Worm (Caenorhabditis elegans) whole organism, L4 larva: ENCODE measurements around the gene F20C5.5.

Source experiments
- F37D6.2 ChIP-seq: sonication (generic microtip); optimal IDR thresholded peaks from 2 replicates; lab custom pipeline; 2016; ENCODE audit warnings: mild to moderate bottlenecking, missing genetic modification characterization, missing compliant biosample characterization
- F49E8.2 ChIP-seq: sonication (generic microtip); optimal IDR thresholded peaks from 2 replicates; lab custom pipeline; 2016; ENCODE audit warnings: missing compliant biosample characterization, mild to moderate bottlenecking, missing genetic modification characterization, borderline replicate concordance
- R02D3.7 ChIP-seq: fragments of 150-350 bp; sonication (generic microtip); optimal IDR thresholded peaks from 3 replicates; lab custom pipeline; 2014; ENCODE audit warnings: missing biosample characterization, missing genetic modification characterization
- T26A8.4 ChIP-seq: fragments of 200-800 bp; sonication (Bioruptor generic); IDR thresholded peaks from 2 replicates; pipeline ENCODE4 v1.3.6; 2022; ENCODE audit warnings: missing genetic modification characterization, missing compliant biosample characterization
- Y105C5A.15 ChIP-seq: fragments of 200-800 bp; sonication (Bioruptor generic); IDR thresholded peaks from 2 replicates; pipeline ENCODE4 v1.3.6; 2022; ENCODE audit warnings: missing genetic modification characterization, missing compliant biosample characterization
- Y48G9A.11 ChIP-seq: fragments of 200-800 bp; sonication (Bioruptor generic); IDR thresholded peaks from 2 replicates; pipeline ENCODE4 v1.3.6; 2022; ENCODE audit warnings: missing genetic modification reagents, missing genetic modification characterization, missing compliant biosample characterization
- Y75B8A.6 ChIP-seq: fragments of 200-800 bp; sonication (Bioruptor generic); IDR thresholded peaks from 2 replicates; pipeline ENCODE4 v1.3.6; 2022; ENCODE audit warnings: missing genetic modification reagents, missing genetic modification characterization, missing compliant biosample characterization
- ZK337.2 ChIP-seq: fragments of 200-800 bp; sonication (Bioruptor generic); IDR thresholded peaks from 2 replicates; pipeline ENCODE4 v1.3.6; 2022; ENCODE audit warnings: missing genetic modification reagents, missing genetic modification characterization, missing compliant biosample characterization
- ZK546.5 ChIP-seq, 2 experiments: sonication (generic microtip); optimal IDR thresholded peaks; 2 replicates each; lab custom pipeline; 2017; ENCODE audit warnings: missing biosample characterization in 2 of 2, missing genetic modification characterization in 2 of 2
- aly-2 ChIP-seq: sonication (generic microtip); optimal IDR thresholded peaks from 2 replicates; lab custom pipeline; 2018; ENCODE audit warnings: missing biosample characterization, missing genetic modification characterization
- ama-1 ChIP-seq: fragments of 150-350 bp; optimal IDR thresholded peaks from 2 replicates; lab custom pipeline; 2014; ENCODE audit warnings: inconsistent platforms, mixed read lengths
- attf-4 ChIP-seq: sonication (generic microtip); optimal IDR thresholded peaks from 3 replicates; lab custom pipeline; 2017; ENCODE audit warnings: missing biosample characterization, missing genetic modification characterization
- ceh-62 ChIP-seq: sonication (generic microtip); optimal IDR thresholded peaks from 2 replicates; lab custom pipeline; 2017; ENCODE audit warnings: missing biosample characterization, missing genetic modification characterization
- ctbp-1 ChIP-seq: fragments of 200-800 bp; sonication (Bioruptor generic); IDR thresholded peaks from 2 replicates; pipeline ENCODE4 v1.3.6; 2022; ENCODE audit warnings: missing genetic modification reagents, missing genetic modification characterization, missing compliant biosample characterization
- daf-12 ChIP-seq: fragments of 150-350 bp; optimal IDR thresholded peaks from 2 replicates; lab custom pipeline; 2014; ENCODE audit warnings: missing biosample characterization, missing genetic modification reagents, missing genetic modification characterization
- daf-16 ChIP-seq, 3 experiments: sonication (generic microtip); optimal IDR thresholded peaks; 2 replicates each; lab custom pipeline; 2016 to 2017; ENCODE audit warnings: missing genetic modification characterization in 3 of 3, missing genetic modification reagents in 3 of 3, mild to moderate bottlenecking in 2 of 3, missing compliant biosample characterization in 2 of 3, missing biosample characterization in 1 of 3, moderate library complexity in 1 of 3
- dmd-8 ChIP-seq: fragments of 200-800 bp; sonication (Bioruptor generic); IDR thresholded peaks from 2 replicates; pipeline ENCODE4 v1.3.6; 2022; ENCODE audit warnings: missing genetic modification characterization, missing compliant biosample characterization
- dmd-9 ChIP-seq: fragments of 200-800 bp; sonication (Bioruptor generic); IDR thresholded peaks from 2 replicates; pipeline ENCODE4 v1.3.6; 2022; ENCODE audit warnings: missing genetic modification reagents, missing genetic modification characterization, missing compliant biosample characterization
- duxl-1 ChIP-seq: sonication (generic microtip); optimal IDR thresholded peaks from 2 replicates; lab custom pipeline; 2016; ENCODE audit warnings: mild to moderate bottlenecking, missing genetic modification characterization, moderate library complexity, missing compliant biosample characterization; ENCODE audit not compliant: poor library complexity
- egl-43 ChIP-seq: fragments of 200-800 bp; sonication (Bioruptor generic); IDR thresholded peaks from 2 replicates; pipeline ENCODE4 v1.3.6; 2022; ENCODE audit warnings: missing genetic modification reagents, missing genetic modification characterization, missing compliant biosample characterization
- fos-1 ChIP-seq: fragments of 150-350 bp; optimal IDR thresholded peaks from 2 replicates; lab custom pipeline; 2014; ENCODE audit warnings: missing biosample characterization, missing genetic modification characterization
- hlh-11 ChIP-seq: fragments of 200-800 bp; sonication (Bioruptor generic); optimal IDR thresholded peaks from 2 replicates; lab custom pipeline; 2018; ENCODE audit warnings: mild to moderate bottlenecking, missing genetic modification characterization, missing compliant biosample characterization
- jun-1 ChIP-seq: fragments of 150-350 bp; optimal IDR thresholded peaks from 2 replicates; lab custom pipeline; 2014; ENCODE audit warnings: missing biosample characterization, missing genetic modification reagents, missing genetic modification characterization
- lim-7 ChIP-seq: fragments of 200-800 bp; sonication (Bioruptor generic); IDR thresholded peaks from 2 replicates; pipeline ENCODE4 v1.3.6; 2022; ENCODE audit warnings: missing genetic modification characterization, missing compliant biosample characterization
- lin-13 ChIP-seq: fragments of 150-350 bp; optimal IDR thresholded peaks from 2 replicates; lab custom pipeline; 2014; ENCODE audit warnings: missing biosample characterization, missing genetic modification reagents, missing genetic modification characterization
- lin-29 ChIP-seq: fragments of 200-800 bp; sonication (Bioruptor generic); IDR thresholded peaks from 2 replicates; pipeline ENCODE4 v1.3.6; 2022; ENCODE audit warnings: missing genetic modification reagents, missing genetic modification characterization, missing compliant biosample characterization
- lir-3 ChIP-seq: sonication (generic microtip); optimal IDR thresholded peaks from 2 replicates; lab custom pipeline; 2016; ENCODE audit warnings: mild to moderate bottlenecking, missing genetic modification characterization, missing compliant biosample characterization
- madf-5 ChIP-seq, 2 experiments: fragments of 200-800 bp; sonication (Bioruptor generic); IDR thresholded peaks; 2 replicates each; pipeline ENCODE4 v1.3.6; 2022; ENCODE audit warnings: missing compliant biosample characterization in 2 of 2, missing genetic modification characterization in 2 of 2
- mdt-29 ChIP-seq: fragments of 200-800 bp; sonication (Bioruptor generic); IDR thresholded peaks from 2 replicates; pipeline ENCODE4 v1.3.6; 2022; ENCODE audit warnings: missing genetic modification reagents, missing genetic modification characterization, missing compliant biosample characterization
- mes-2 ChIP-seq: sonication (generic microtip); optimal IDR thresholded peaks from 2 replicates; lab custom pipeline; 2016; ENCODE audit warnings: missing genotype, mild to moderate bottlenecking, missing genetic modification characterization, missing compliant biosample characterization; ENCODE audit not compliant: poor library complexity, severe bottlenecking
- mxl-2 ChIP-seq: fragments of 200-800 bp; sonication (Bioruptor generic); conservative IDR thresholded peaks from 2 replicates; pipeline ENCODE4 v1.3.6; 2022; ENCODE audit warnings: missing genetic modification reagents, missing genetic modification characterization, missing compliant biosample characterization
- nhr-10 ChIP-seq: fragments of 150-350 bp; optimal IDR thresholded peaks from 2 replicates; lab custom pipeline; 2014; ENCODE audit warnings: missing biosample characterization, missing genetic modification characterization
- nhr-102 ChIP-seq: sonication (generic microtip); optimal IDR thresholded peaks from 2 replicates; lab custom pipeline; 2016; ENCODE audit warnings: mild to moderate bottlenecking, missing genetic modification characterization, moderate library complexity, missing compliant biosample characterization
- nhr-237 ChIP-seq: sonication (generic microtip); optimal IDR thresholded peaks from 2 replicates; lab custom pipeline; 2017; ENCODE audit warnings: missing biosample characterization, missing genetic modification characterization
- nhr-28 ChIP-seq: fragments of 150-350 bp; optimal IDR thresholded peaks from 2 replicates; lab custom pipeline; 2014; ENCODE audit warnings: missing biosample characterization, missing genetic modification characterization
- nhr-42 ChIP-seq: fragments of 200-800 bp; sonication (Bioruptor generic); IDR thresholded peaks from 2 replicates; pipeline ENCODE4 v1.3.6; 2022; ENCODE audit warnings: missing genetic modification characterization, missing compliant biosample characterization
- nhr-48 ChIP-seq: sonication (generic microtip); optimal IDR thresholded peaks from 2 replicates; lab custom pipeline; 2016; ENCODE audit warnings: mild to moderate bottlenecking, missing genetic modification characterization, missing compliant biosample characterization
- nhr-76 ChIP-seq: fragments of 150-350 bp; optimal IDR thresholded peaks from 2 replicates; lab custom pipeline; 2014; ENCODE audit warnings: missing biosample characterization, missing genetic modification characterization
- pha-4 ChIP-seq, 2 experiments: fragments of 150-350 bp in 1 of 2; fragments of 200-800 bp in 1 of 2; sonication (Bioruptor generic) in 1 of 2; IDR thresholded peaks in 1 of 2; optimal IDR thresholded peaks in 1 of 2; 2 replicates each; pipeline versions ENCODE4 v1.3.6 to Lab custom; 2014 to 2022; ENCODE audit warnings: missing genetic modification characterization in 2 of 2, missing genetic modification reagents in 2 of 2, missing biosample characterization in 1 of 2, missing compliant biosample characterization in 1 of 2
- pqm-1 ChIP-seq: sonication (generic microtip); optimal IDR thresholded peaks from 2 replicates; lab custom pipeline; 2017; ENCODE audit warnings: missing biosample characterization, missing genetic modification characterization
- set-16 ChIP-seq: fragments of 200-800 bp; sonication (Bioruptor generic); IDR thresholded peaks from 2 replicates; pipeline ENCODE4 v1.3.6; 2022; ENCODE audit warnings: missing genetic modification reagents, missing genetic modification characterization, missing compliant biosample characterization
- snpc-1.2 ChIP-seq: fragments of 200-800 bp; sonication (Bioruptor generic); IDR thresholded peaks from 2 replicates; pipeline ENCODE4 v1.3.6; 2022; ENCODE audit warnings: missing genetic modification reagents, missing genetic modification characterization, missing compliant biosample characterization
- tra-1 ChIP-seq: fragments of 200-800 bp; sonication (Bioruptor generic); IDR thresholded peaks from 2 replicates; pipeline ENCODE4 v1.3.6; 2022; ENCODE audit warnings: missing genetic modification reagents, missing genetic modification characterization, missing compliant biosample characterization
- unc-130 ChIP-seq: sonication (generic microtip); optimal IDR thresholded peaks from 2 replicates; lab custom pipeline; 2016; ENCODE audit warnings: missing genetic modification reagents, missing genetic modification characterization, missing compliant biosample characterization
- unc-39 ChIP-seq: sonication (generic microtip); optimal IDR thresholded peaks from 2 replicates; lab custom pipeline; 2017; ENCODE audit warnings: missing biosample characterization, missing genetic modification characterization
- vab-7 ChIP-seq: fragments of 200-800 bp; sonication (Bioruptor generic); IDR thresholded peaks from 2 replicates; pipeline ENCODE4 v1.3.6; 2022; ENCODE audit warnings: missing genetic modification reagents, missing genetic modification characterization, missing compliant biosample characterization
- ztf-7 ChIP-seq: fragments of 150-350 bp; optimal IDR thresholded peaks from 2 replicates; lab custom pipeline; 2014; ENCODE audit warnings: missing biosample characterization, missing genetic modification characterization

Gene F20C5.5

ce11 chrIV:8729636-8730035, 39.8 kb downstream of the F20C5.5 start (continued):
- no peak for TF ChIP-seq ZK546.5 (tag; optimal IDR thresholded peaks at IDR 0.05; lab: Kevin White, UChicago)
- TF ChIP-seq nhr-10 (tag; lab: Kevin White, UChicago), result no peak
- TF ChIP-seq madf-5 (GFP tag; IDR thresholded peaks at IDR 0.05; lab: Robert Waterston, UW), result no peak
- TF ChIP-seq snpc-1.2 (GFP tag; lab: Robert Waterston, UW), result no peak
- TF ChIP-seq Y105C5A.15 (GFP tag; lab: Robert Waterston, UW), result no peak
- TF ChIP-seq mxl-2 (GFP tag; lab: Robert Waterston, UW), result no peak
- TF ChIP-seq nhr-48 (tag; lab: Kevin White, UChicago), result no peak
- no peak for TF ChIP-seq unc-39 (tag; lab: Kevin White, UChicago)
- no peak for TF ChIP-seq aly-2
- no peak for TF ChIP-seq Y75B8A.6
- TF ChIP-seq duxl-1 (tag; lab: Kevin White, UChicago), result no peak
- no peak for TF ChIP-seq F49E8.2 (tag; lab: Kevin White, UChicago)
- TF ChIP-seq ctbp-1 (GFP tag; lab: Robert Waterston, UW), result no peak
- peak; percentile 53; the same call in 1 of the 2 replicates for TF ChIP-seq tra-1
- TF ChIP-seq attf-4, result no peak
- TF ChIP-seq set-16 (GFP tag; lab: Robert Waterston, UW), result no peak
- TF ChIP-seq nhr-102 (tag; lab: Kevin White, UChicago), result peak; percentile 6
- TF ChIP-seq pha-4 (GFP tag; IDR thresholded peaks at IDR 0.05; lab: Robert Waterston, UW), result no peak
- no peak for TF ChIP-seq pha-4 (tag; optimal IDR thresholded peaks at IDR 0.05; lab: Kevin White, UChicago)
- TF ChIP-seq nhr-28, result peak; percentile 40
- no peak for TF ChIP-seq daf-12 (tag; lab: Kevin White, UChicago)
- TF ChIP-seq egl-43 (GFP tag; lab: Robert Waterston, UW), result no peak
- no peak for TF ChIP-seq dmd-8 (GFP tag; lab: Robert Waterston, UW)
- TF ChIP-seq ceh-62 (tag; lab: Kevin White, UChicago), result no peak
- TF ChIP-seq mdt-29, result no peak
- TF ChIP-seq vab-7 (GFP tag; lab: Robert Waterston, UW), result no peak
- no peak for TF ChIP-seq lin-29 (GFP tag; lab: Robert Waterston, UW)
- TF ChIP-seq jun-1, result no peak
- TF ChIP-seq Y48G9A.11, result no peak
- TF ChIP-seq mes-2 (tag; lab: Kevin White, UChicago), result no peak
- TF ChIP-seq ama-1 (lab: Kevin White, UChicago), result no peak
- TF ChIP-seq nhr-42 (GFP tag; lab: Robert Waterston, UW), result no peak

ce11 chrIV:8728122-8728521, 41.3 kb downstream of the F20C5.5 start, which contains the start of gene otub-3:
Gene otub-3 (plus strand): TSS chrIV:8728177.
- TF ChIP-seq F49E8.2 (tag; lab: Kevin White, UChicago) (peak; percentile 15), fos-1 (no peak)

- TF ChIP-seq R02D3.7 (peak; percentile 15), pqm-1 (tag; lab: Kevin White, UChicago) (peak; percentile 63), ZK546.5 (tag; optimal IDR thresholded peaks at IDR 0.05; lab: Kevin White, UChicago) (no peak), unc-39 (tag; lab: Kevin White, UChicago) (no peak), lin-13 (GFP tag; lab: Kevin White, UChicago) (no peak), nhr-102 (tag; lab: Kevin White, UChicago) (no peak), lir-3 (tag; lab: Kevin White, UChicago) (no peak), T26A8.4 (GFP tag; lab: Robert Waterston, UW) (no peak), nhr-76 (tag; lab: Kevin White, UChicago) (no peak), madf-5 (GFP tag; IDR thresholded peaks at IDR 0.05; lab: Robert Waterston, UW) (no peak), unc-130 (GFP tag; lab: Kevin White, UChicago) (no peak), jun-1 (no peak), F49E8.2 (tag; lab: Kevin White, UChicago) (no peak), ceh-62 (tag; lab: Kevin White, UChicago) (no peak), Y75B8A.6 (no peak), ztf-7 (tag; lab: Kevin White, UChicago) (no peak), tra-1 (no peak), daf-16 (GFP tag; optimal IDR thresholded peaks at IDR 0.05; lab: Kevin White, UChicago) (no peak), daf-16 (tag; optimal IDR thresholded peaks at IDR 0.05; lab: Kevin White, UChicago) (peak; percentile 77), ZK337.2 (GFP tag; lab: Robert Waterston, UW) (no peak), nhr-237 (tag; lab: Kevin White, UChicago) (no peak), hlh-11 (tag; lab: Kevin White, UChicago) (peak; percentile 22), set-16 (GFP tag; lab: Robert Waterston, UW) (no peak), dmd-9 (GFP tag; lab: Robert Waterston, UW) (no peak), lim-7 (GFP tag; lab: Robert Waterston, UW) (no peak), F37D6.2 (tag; lab: Kevin White, UChicago) (no peak), daf-12 (tag; lab: Kevin White, UChicago) (no peak), nhr-28 (peak; percentile 64)
Observed at ce11 chrIV:8725345-8725744, 44.1 kb downstream of the F20C5.5 start, which contains the start of gene pgm-3. Gene pgm-3 (plus strand): TSS chrIV:8725722.
